Fruit fly (Drosophila melanogaster) whole organism, embryonic: ENCODE results near the gene CG4455.

Source experiments
- Antp ChIP-seq: fragments of 200-800 bp; sonication (Bioruptor generic); optimal IDR thresholded peaks from 3 replicates; lab custom pipeline; 2016; ENCODE audit warnings: missing biosample characterization, missing genetic modification characterization
- Asciz ChIP-seq: fragments of 200-800 bp; sonication (Bioruptor generic); optimal IDR thresholded peaks from 2 replicates; lab custom pipeline; 2017; ENCODE audit warnings: missing biosample characterization, mild to moderate bottlenecking, missing genetic modification characterization, missing genetic modification reagents
- CG12299 ChIP-seq: fragments of 200-800 bp; sonication (Bioruptor generic); optimal IDR thresholded peaks from 2 replicates; lab custom pipeline; 2018; ENCODE audit warnings: missing biosample characterization, mild to moderate bottlenecking, missing genetic modification characterization
- CG14667 ChIP-seq: fragments of 200-800 bp; sonication (Bioruptor generic); IDR thresholded peaks from 2 replicates; pipeline ENCODE4 v1.3.6; 2022; ENCODE audit warnings: missing biosample characterization, missing genetic modification characterization
- CG14710 ChIP-seq: fragments of 200-800 bp; sonication (Bioruptor generic); optimal IDR thresholded peaks from 3 replicates; lab custom pipeline; 2019; ENCODE audit warnings: missing biosample characterization, mild to moderate bottlenecking, missing genetic modification characterization, moderate library complexity
- CG16813 ChIP-seq: fragments of 200-800 bp; sonication (Bioruptor generic); IDR thresholded peaks from 3 replicates; pipeline ENCODE4 v1.3.6; 2022; ENCODE audit warnings: missing biosample characterization, missing genetic modification characterization; ENCODE audit not compliant: partially characterized antibody
- CG17359 ChIP-seq: fragments of 200-800 bp; sonication (Bioruptor generic); optimal IDR thresholded peaks from 3 replicates; lab custom pipeline; 2018; ENCODE audit warnings: missing biosample characterization, mild to moderate bottlenecking, missing genetic modification characterization, moderate library complexity
- CG17361 ChIP-seq: fragments of 200-800 bp; sonication (Bioruptor generic); IDR thresholded peaks from 3 replicates; pipeline ENCODE4 v1.3.6; 2022; ENCODE audit warnings: missing biosample characterization, missing genetic modification characterization
- CG18262 ChIP-seq: fragments of 200-800 bp; optimal IDR thresholded peaks from 3 replicates; lab custom pipeline; 2019; ENCODE audit warnings: missing biosample characterization, mild to moderate bottlenecking, missing genetic modification characterization, moderate library complexity
- CG1832 ChIP-seq: fragments of 200-800 bp; sonication (Bioruptor generic); optimal IDR thresholded peaks from 2 replicates; lab custom pipeline; 2017; ENCODE audit warnings: missing biosample characterization, mild to moderate bottlenecking, missing genetic modification characterization, inconsistent platforms
- CG2712 ChIP-seq: fragments of 200-800 bp; optimal IDR thresholded peaks from 3 replicates; lab custom pipeline; 2019; ENCODE audit warnings: missing biosample characterization, mild to moderate bottlenecking, missing genetic modification characterization, moderate library complexity
- CG2889 ChIP-seq: fragments of 200-800 bp; sonication (Bioruptor generic); IDR thresholded peaks from 3 replicates; pipeline ENCODE4 v1.3.6; 2022; ENCODE audit warnings: missing biosample characterization, missing genetic modification characterization
- CG31365 ChIP-seq: fragments of 200-800 bp; sonication (Bioruptor generic); optimal IDR thresholded peaks from 2 replicates; lab custom pipeline; 2018; ENCODE audit warnings: missing biosample characterization, mild to moderate bottlenecking, missing genetic modification characterization
- CG33213 ChIP-seq: fragments of 200-800 bp; sonication (Bioruptor generic); optimal IDR thresholded peaks from 3 replicates; lab custom pipeline; 2016; ENCODE audit warnings: missing biosample characterization, missing genetic modification characterization
- CG4360 ChIP-seq: fragments of 200-800 bp; sonication (Bioruptor generic); IDR thresholded peaks from 2 replicates; pipeline ENCODE4 v1.3.6; 2022; ENCODE audit warnings: missing biosample characterization, missing genetic modification characterization
- CG4707 ChIP-seq: fragments of 200-800 bp; sonication (Bioruptor generic); optimal IDR thresholded peaks from 2 replicates; lab custom pipeline; 2018; ENCODE audit warnings: missing biosample characterization, mild to moderate bottlenecking, missing genetic modification characterization, moderate library complexity
- CG4730 ChIP-seq: fragments of 200-800 bp; sonication (Bioruptor generic); IDR thresholded peaks from 2 replicates; pipeline ENCODE4 v1.3.6; 2022; ENCODE audit warnings: missing biosample characterization, missing genetic modification characterization
- CG6689 ChIP-seq: fragments of 200-800 bp; sonication (Bioruptor generic); IDR thresholded peaks from 2 replicates; pipeline ENCODE4 v1.3.6; 2022; ENCODE audit warnings: missing biosample characterization, missing genetic modification characterization
- CG8290 ChIP-seq, 3 experiments: fragments of 200-800 bp; sonication (Bioruptor generic); optimal IDR thresholded peaks; 2 replicates each; lab custom pipeline; 2016 to 2019; ENCODE audit warnings: missing biosample characterization in 3 of 3, missing genetic modification characterization in 3 of 3, mild to moderate bottlenecking in 2 of 3, moderate library complexity in 1 of 3
- CG8478 ChIP-seq: fragments of >200 bp; optimal IDR thresholded peaks from 2 replicates; lab custom pipeline; 2018
- CG8765 ChIP-seq: fragments of 200-800 bp; sonication (Bioruptor generic); IDR thresholded peaks from 2 replicates; pipeline ENCODE4 v1.3.6; 2022; ENCODE audit warnings: missing biosample characterization, missing genetic modification characterization
- CG9876 ChIP-seq: fragments of 200-800 bp; sonication (Bioruptor generic); optimal IDR thresholded peaks from 2 replicates; lab custom pipeline; 2016; ENCODE audit warnings: missing biosample characterization, missing genetic modification characterization
- Deaf1 ChIP-seq: fragments of 200-800 bp; optimal IDR thresholded peaks from 3 replicates; lab custom pipeline; 2019; ENCODE audit warnings: missing biosample characterization, mild to moderate bottlenecking, missing genetic modification characterization, moderate library complexity
- Dip2 ChIP-seq: fragments of 200-800 bp; sonication (Bioruptor generic); IDR thresholded peaks from 2 replicates; pipeline ENCODE4 v1.3.6; 2022; ENCODE audit warnings: missing biosample characterization, missing genetic modification characterization
- Eip74EF ChIP-seq, 2 experiments: fragments of 200-800 bp in 1 of 2; fragments of >200 bp in 1 of 2; sonication (Bioruptor generic) in 1 of 2; optimal IDR thresholded peaks; 2 replicates each; lab custom pipeline; 2017 to 2019; ENCODE audit warnings: missing biosample characterization in 2 of 2, missing genetic modification characterization in 2 of 2, mild to moderate bottlenecking in 1 of 2, moderate library complexity in 1 of 2
- Ets65A ChIP-seq: fragments of 200-800 bp; sonication (Bioruptor generic); peaks from one replicate; lab custom pipeline; 2016; ENCODE audit warnings: missing biosample characterization, missing genetic modification characterization
- Hand ChIP-seq: fragments of 200-800 bp; sonication (Bioruptor generic); optimal IDR thresholded peaks from 2 replicates; lab custom pipeline; 2017; ENCODE audit warnings: mild to moderate bottlenecking, missing biosample characterization, missing genetic modification reagents, missing genetic modification characterization
- Lpt ChIP-seq: fragments of >200 bp; optimal IDR thresholded peaks from 2 replicates; lab custom pipeline; 2018; ENCODE audit warnings: missing biosample characterization, missing genetic modification characterization
- Max ChIP-seq: fragments of 200-800 bp; sonication (Bioruptor generic); optimal IDR thresholded peaks from 2 replicates; lab custom pipeline; 2016; ENCODE audit warnings: missing biosample characterization, mild to moderate bottlenecking, missing genetic modification characterization
- NC2α ChIP-seq: fragments of 200-800 bp; sonication (Bioruptor generic); optimal IDR thresholded peaks from 2 replicates; lab custom pipeline; 2016; ENCODE audit warnings: missing biosample characterization, missing genetic modification characterization
- Pdp1 ChIP-seq, 2 experiments: fragments of 200-800 bp; sonication (Bioruptor generic); optimal IDR thresholded peaks; 3 replicates each; lab custom pipeline; 2016; ENCODE audit warnings: missing biosample characterization in 2 of 2, missing genetic modification characterization in 2 of 2, mild to moderate bottlenecking in 1 of 2, moderate library complexity in 1 of 2
- Side ChIP-seq: fragments of 200-800 bp; sonication (Bioruptor generic); optimal IDR thresholded peaks from 2 replicates; lab custom pipeline; 2016; ENCODE audit warnings: missing biosample characterization, missing genetic modification characterization
- ems ChIP-seq: fragments of 200-800 bp; sonication (Bioruptor generic); optimal IDR thresholded peaks from 3 replicates; lab custom pipeline; 2016; ENCODE audit warnings: missing biosample characterization, missing genetic modification characterization
- esg ChIP-seq: fragments of 200-800 bp; sonication (Bioruptor generic); conservative IDR thresholded peaks from 2 replicates; pipeline ENCODE4 v1.3.6; 2022; ENCODE audit warnings: missing biosample characterization, missing genetic modification characterization
- gce ChIP-seq: fragments of 200-800 bp; sonication (Bioruptor generic); IDR thresholded peaks from 3 replicates; pipeline ENCODE4 v1.3.6; 2022; ENCODE audit warnings: missing biosample characterization, missing genetic modification characterization
- gfzf ChIP-seq: fragments of 200-800 bp; sonication (Bioruptor generic); optimal IDR thresholded peaks from 2 replicates; lab custom pipeline; 2016; ENCODE audit warnings: missing biosample characterization, mild to moderate bottlenecking, missing genetic modification characterization, moderate library complexity
- hb ChIP-seq: fragments of 200-800 bp; sonication (Bioruptor generic); IDR thresholded peaks from 3 replicates; pipeline ENCODE4 v1.3.6; 2022; ENCODE audit warnings: missing biosample characterization, missing genetic modification characterization; ENCODE audit not compliant: partially characterized antibody
- kay ChIP-seq: fragments of 200-800 bp; sonication (Bioruptor generic); optimal IDR thresholded peaks from 2 replicates; lab custom pipeline; 2016; ENCODE audit warnings: missing biosample characterization, missing genetic modification characterization
- knrl ChIP-seq: fragments of 200-800 bp; sonication (Bioruptor generic); IDR thresholded peaks from 3 replicates; pipeline ENCODE4 v1.3.6; 2022; ENCODE audit warnings: missing biosample characterization, missing genetic modification characterization; ENCODE audit not compliant: partially characterized antibody
- lab ChIP-seq: fragments of 200-800 bp; sonication (Bioruptor generic); optimal IDR thresholded peaks from 3 replicates; lab custom pipeline; 2017; ENCODE audit warnings: missing biosample characterization, missing genetic modification characterization, mild to moderate bottlenecking, moderate library complexity, missing genetic modification reagents
- lbe ChIP-seq: fragments of 200-800 bp; sonication (Bioruptor generic); optimal IDR thresholded peaks from 2 replicates; lab custom pipeline; 2016; ENCODE audit warnings: missing biosample characterization, mild to moderate bottlenecking, missing genetic modification characterization
- mam ChIP-seq: fragments of 200-800 bp; sonication (Bioruptor generic); optimal IDR thresholded peaks from 3 replicates; lab custom pipeline; 2016; ENCODE audit warnings: missing biosample characterization, missing genetic modification characterization
- mld ChIP-seq: fragments of 200-800 bp; sonication (Bioruptor generic); IDR thresholded peaks from 3 replicates; pipeline ENCODE4 v1.3.6; 2022; ENCODE audit warnings: missing biosample characterization, missing genetic modification characterization; ENCODE audit not compliant: partially characterized antibody
- pnt ChIP-seq: fragments of 200-800 bp; sonication (Bioruptor generic); optimal IDR thresholded peaks from 3 replicates; lab custom pipeline; 2016; ENCODE audit warnings: missing biosample characterization, missing genetic modification characterization
- sim ChIP-seq: fragments of 200-800 bp; sonication (Bioruptor generic); IDR thresholded peaks from 2 replicates; pipeline ENCODE4 v1.3.6; 2022; ENCODE audit warnings: missing biosample characterization, missing genetic modification characterization
- sima ChIP-seq: fragments of 200-800 bp; sonication (Bioruptor generic); optimal IDR thresholded peaks from 2 replicates; lab custom pipeline; 2016; ENCODE audit warnings: missing biosample characterization, missing genetic modification characterization
- sr ChIP-seq: fragments of 200-800 bp; sonication (Bioruptor generic); IDR thresholded peaks from 3 replicates; pipeline ENCODE4 v1.3.6; 2022; ENCODE audit warnings: missing biosample characterization, missing genetic modification characterization
- stwl ChIP-seq: fragments of 200-800 bp; sonication (Bioruptor generic); optimal IDR thresholded peaks from 3 replicates; lab custom pipeline; 2018; ENCODE audit warnings: missing biosample characterization, mild to moderate bottlenecking, missing genetic modification characterization, moderate library complexity
- trh ChIP-seq: fragments of 200-800 bp; sonication (Bioruptor generic); optimal IDR thresholded peaks from 2 replicates; lab custom pipeline; 2016; ENCODE audit warnings: missing biosample characterization, missing genetic modification characterization
- wor ChIP-seq: fragments of 200-800 bp; sonication (Bioruptor generic); IDR thresholded peaks from 2 replicates; pipeline ENCODE4 v1.3.6; 2022; ENCODE audit warnings: missing biosample characterization, missing genetic modification characterization
- yki ChIP-seq: fragments of >200 bp; optimal IDR thresholded peaks from 3 replicates; lab custom pipeline; 2018
- zen2 ChIP-seq: fragments of 200-800 bp; sonication (Bioruptor generic); IDR thresholded peaks from 3 replicates; pipeline ENCODE4 v1.3.6; 2022; ENCODE audit warnings: missing biosample characterization, missing genetic modification characterization; ENCODE audit not compliant: partially characterized antibody

The CG4455 gene

DNA sequence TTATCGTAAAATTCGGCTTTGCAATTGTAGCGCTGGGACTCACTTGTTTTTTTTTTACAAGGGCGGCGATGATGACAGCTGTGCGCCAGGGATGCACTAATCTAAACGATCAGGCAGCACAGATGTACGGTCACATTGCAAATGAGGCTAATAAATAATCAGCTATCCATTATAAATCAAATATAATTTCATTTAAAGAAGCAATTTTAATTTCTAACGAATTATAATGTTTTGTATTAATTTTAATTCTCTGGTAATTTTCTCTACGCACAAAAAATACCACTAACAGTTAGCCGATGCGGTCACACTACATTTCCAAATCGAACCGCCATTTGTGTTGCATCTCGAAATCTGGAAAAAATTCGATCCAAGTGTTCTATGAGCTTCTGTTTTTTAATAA, 42.1 kb upstream of the CG4455 start, which contains the start of the genes cni and fzy (continued):
- TF ChIP-seq esg (no peak), Lpt (GFP tag; lab: Kevin White, UChicago) (no peak), CG14710 (tag; lab: Kevin White, UChicago) (peak; percentile 85), trh (GFP tag; lab: Kevin White, UChicago) (no peak), Dip2 (GFP tag; lab: Robert Waterston, UW) (no peak), CG2712 (tag; lab: Kevin White, UChicago) (peak; percentile 63), gfzf (GFP tag; lab: Kevin White, UChicago) (peak; percentile 80), mld (GFP tag; lab: Robert Waterston, UW) (no peak), lab (GFP tag; lab: Kevin White, UChicago) (no peak), mam (GFP tag; lab: Kevin White, UChicago) (no peak), CG1832 (no peak), zen2 (GFP tag; lab: Robert Waterston, UW) (no peak), Ets65A (GFP tag; lab: Kevin White, UChicago) (peak; percentile 82), CG17361 (GFP tag; lab: Robert Waterston, UW) (peak; percentile 38; the same call in 1 of the 3 replicates), stwl (peak; percentile 69), lbe (GFP tag; lab: Kevin White, UChicago) (peak; percentile 52), CG6689 (GFP tag; lab: Robert Waterston, UW) (no peak), CG14667 (GFP tag; lab: Robert Waterston, UW) (no peak), CG8290 (GFP tag; optimal IDR thresholded peaks at IDR 0.05; lab: Kevin White, UChicago) (no peak), CG8290 (tag; optimal IDR thresholded peaks at IDR 0.05; lab: Kevin White, UChicago) (no peak), Side (GFP tag; lab: Kevin White, UChicago) (no peak), ems (GFP tag; lab: Kevin White, UChicago) (no peak), Eip74EF (GFP tag; optimal IDR thresholded peaks at IDR 0.05; lab: Kevin White, UChicago) (no peak), CG12299 (tag; lab: Kevin White, UChicago) (no peak), Hand (GFP tag; lab: Kevin White, UChicago) (no peak), NC2α (GFP tag; lab: Kevin White, UChicago) (no peak), CG8478 (lab: Kevin White, UChicago) (no peak), CG17359 (tag; lab: Kevin White, UChicago) (peak; percentile 1), sr (GFP tag; lab: Robert Waterston, UW) (no peak), knrl (GFP tag; lab: Robert Waterston, UW) (0 out of 3 replicates have a peak, but pooled peaks have one; percentile 37), yki (lab: Kevin White, UChicago) (no peak), sim (GFP tag; lab: Robert Waterston, UW) (no peak), Asciz (no peak), CG16813 (GFP tag; lab: Robert Waterston, UW) (peak; percentile 43; the same call in 1 of the 3 replicates), CG4360 (GFP tag; lab: Robert Waterston, UW) (no peak), CG4707 (GFP tag; lab: Kevin White, UChicago) (no peak), Deaf1 (no peak), hb (GFP tag; lab: Robert Waterston, UW) (no peak), kay (no peak), Max (GFP tag; lab: Kevin White, UChicago) (peak; percentile 66), wor (GFP tag; lab: Robert Waterston, UW) (no peak), CG8765 (GFP tag; lab: Robert Waterston, UW) (no peak), gce (GFP tag; lab: Robert Waterston, UW) (no peak), CG2889 (GFP tag; lab: Robert Waterston, UW) (no peak), CG4730 (GFP tag; lab: Robert Waterston, UW) (no peak), CG9876 (GFP tag; lab: Kevin White, UChicago) (no peak), Antp (GFP tag; lab: Kevin White, UChicago) (no peak), sima (no peak), CG18262 (peak; percentile 27), CG31365 (tag; lab: Kevin White, UChicago) (no peak), CG33213 (GFP tag; lab: Kevin White, UChicago) (no peak), pnt (GFP tag; lab: Kevin White, UChicago) (no peak), Pdp1 (GFP tag; optimal IDR thresholded peaks at IDR 0.05; lab: Kevin White, UChicago) (peak; percentile 1 to 29)
